Fruit fly (Drosophila melanogaster) whole organism, embryonic: ENCODE results near the gene CG7694.

Source experiments
- CG10321 ChIP-seq: fragments of 200-800 bp; sonication (Bioruptor generic); IDR thresholded peaks from 2 replicates; pipeline ENCODE4 v1.3.6; 2022; ENCODE audit warnings: missing biosample characterization, missing genetic modification characterization
- CG10462 ChIP-seq: fragments of 200-800 bp; sonication (Bioruptor generic); optimal IDR thresholded peaks from 2 replicates; lab custom pipeline; 2016; ENCODE audit warnings: missing biosample characterization, missing genetic modification characterization
- CG12104 ChIP-seq: fragments of 200-800 bp; sonication (Bioruptor generic); optimal IDR thresholded peaks from 3 replicates; lab custom pipeline; 2016; ENCODE audit warnings: missing biosample characterization, missing genetic modification characterization
- CG6175 ChIP-seq: fragments of 200-800 bp; sonication (Bioruptor generic); IDR thresholded peaks from 3 replicates; pipeline ENCODE4 v1.3.6; 2022; ENCODE audit warnings: missing biosample characterization, missing genetic modification characterization
- CG7928 ChIP-seq: fragments of 200-800 bp; sonication (Bioruptor generic); optimal IDR thresholded peaks from 2 replicates; lab custom pipeline; 2017; ENCODE audit warnings: missing biosample characterization, mild to moderate bottlenecking, missing genetic modification characterization
- CG9609 ChIP-seq: fragments of 200-800 bp; sonication (Bioruptor generic); optimal IDR thresholded peaks from 3 replicates; lab custom pipeline; 2016; ENCODE audit warnings: missing biosample characterization, missing genetic modification characterization
- H2.0 ChIP-seq: fragments of 200-800 bp; sonication (Bioruptor generic); IDR thresholded peaks from 2 replicates; pipeline ENCODE4 v1.3.6; 2022; ENCODE audit warnings: missing biosample characterization, missing genetic modification characterization
- Hand ChIP-seq: fragments of 200-800 bp; sonication (Bioruptor generic); optimal IDR thresholded peaks from 2 replicates; lab custom pipeline; 2017; ENCODE audit warnings: mild to moderate bottlenecking, missing biosample characterization, missing genetic modification reagents, missing genetic modification characterization
- TFAM ChIP-seq: fragments of 200-800 bp; sonication (Bioruptor generic); optimal IDR thresholded peaks from 2 replicates; lab custom pipeline; 2017; ENCODE audit warnings: missing biosample characterization, missing genetic modification characterization, inconsistent platforms
- crp ChIP-seq, 2 experiments: fragments of 200-800 bp; sonication (Bioruptor generic); optimal IDR thresholded peaks; 2 replicates in 1 of 2; 3 replicates in 1 of 2; lab custom pipeline; 2017; ENCODE audit warnings: missing biosample characterization in 2 of 2, missing genetic modification characterization in 2 of 2, mild to moderate bottlenecking in 1 of 2, moderate library complexity in 1 of 2
- knrl ChIP-seq: fragments of 200-800 bp; sonication (Bioruptor generic); IDR thresholded peaks from 3 replicates; pipeline ENCODE4 v1.3.6; 2022; ENCODE audit warnings: missing biosample characterization, missing genetic modification characterization; ENCODE audit not compliant: partially characterized antibody
- tna ChIP-seq: fragments of 200-800 bp; sonication (Bioruptor generic); IDR thresholded peaks from 2 replicates; pipeline ENCODE4 v1.3.6; 2022; ENCODE audit warnings: missing biosample characterization, missing genetic modification characterization; ENCODE audit not compliant: partially characterized antibody

DNA sequence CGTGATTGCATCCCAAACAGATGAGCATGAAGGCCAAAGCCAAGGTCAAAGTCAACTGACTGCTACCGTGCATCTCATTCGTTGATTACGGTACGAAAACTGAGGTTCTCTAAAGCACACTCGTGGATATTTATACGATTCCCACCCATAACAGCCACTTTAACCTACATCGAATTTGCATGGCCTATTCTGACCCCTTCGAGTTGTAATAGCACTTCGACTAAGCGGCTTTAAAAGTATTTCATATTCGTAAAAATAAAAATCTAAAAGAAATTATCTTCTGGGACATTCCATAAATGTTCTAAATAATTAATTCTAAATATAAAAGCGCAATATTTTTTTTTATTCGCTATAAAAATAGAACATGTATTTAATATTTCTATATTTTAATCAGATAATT, 44.5 kb downstream of the CG7694 start, which contains the start of gene CG7695:
- TF ChIP-seq tna (GFP tag; lab: Robert Waterston, UW) (no peak), CG7928 (GFP tag; lab: Kevin White, UChicago) (no peak), H2.0 (GFP tag; lab: Robert Waterston, UW) (no peak), CG6175 (GFP tag; lab: Robert Waterston, UW) (no peak), knrl (GFP tag; lab: Robert Waterston, UW) (no peak), crp (GFP tag; optimal IDR thresholded peaks at IDR 0.05; lab: Kevin White, UChicago) (no peak), TFAM (GFP tag; lab: Kevin White, UChicago) (no peak), CG10321 (no peak), CG10462 (no peak), CG12104 (GFP tag; lab: Kevin White, UChicago) (no peak), Hand (GFP tag; lab: Kevin White, UChicago) (no peak), CG9609 (no peak)
